Worm (Caenorhabditis elegans) whole organism, L4 larva: Measurements from ENCODE around the gene Y2H9A.4.
"Not testable (repeated sequence)": the region's sequence is repeated elsewhere in the genome, so short reads cannot be mapped to it uniquely, and the experiment has no call there.

Experiments used
- F10B5.3 ChIP-seq: sonication (generic microtip); optimal IDR thresholded peaks from 2 replicates; lab custom pipeline; 2016; ENCODE audit warnings: mild to moderate bottlenecking, missing genetic modification characterization, missing compliant biosample characterization
- F37D6.2 ChIP-seq: sonication (generic microtip); optimal IDR thresholded peaks from 2 replicates; lab custom pipeline; 2016; ENCODE audit warnings: mild to moderate bottlenecking, missing genetic modification characterization, missing compliant biosample characterization
- T20F7.1 ChIP-seq: fragments of 200-800 bp; sonication (Bioruptor generic); optimal IDR thresholded peaks from 2 replicates; lab custom pipeline; 2018; ENCODE audit warnings: mild to moderate bottlenecking, missing genetic modification characterization, missing compliant biosample characterization
- Y105C5A.15 ChIP-seq: fragments of 200-800 bp; sonication (Bioruptor generic); IDR thresholded peaks from 2 replicates; pipeline ENCODE4 v1.3.6; 2022; ENCODE audit warnings: missing genetic modification characterization, missing compliant biosample characterization
- Y5F2A.4 ChIP-seq: fragments of 200-800 bp; sonication (Bioruptor generic); optimal IDR thresholded peaks from 2 replicates; lab custom pipeline; 2018; ENCODE audit warnings: mild to moderate bottlenecking, missing genetic modification characterization, missing compliant biosample characterization
- dmd-6 ChIP-seq: fragments of 200-800 bp; sonication (Bioruptor generic); IDR thresholded peaks from 2 replicates; pipeline ENCODE4 v1.3.6; 2022; ENCODE audit warnings: missing genetic modification reagents, missing genetic modification characterization, missing compliant biosample characterization
- dmd-9 ChIP-seq: fragments of 200-800 bp; sonication (Bioruptor generic); IDR thresholded peaks from 2 replicates; pipeline ENCODE4 v1.3.6; 2022; ENCODE audit warnings: missing genetic modification reagents, missing genetic modification characterization, missing compliant biosample characterization
- dpl-1 ChIP-seq: fragments of 150-350 bp; optimal IDR thresholded peaks from 2 replicates; lab custom pipeline; 2014; ENCODE audit warnings: missing biosample characterization, missing genetic modification reagents, missing genetic modification characterization
- egl-27 ChIP-seq: sonication (generic microtip); optimal IDR thresholded peaks from 3 replicates; lab custom pipeline; 2017; ENCODE audit warnings: missing biosample characterization, missing genetic modification reagents, missing genetic modification characterization
- fos-1 ChIP-seq: fragments of 150-350 bp; optimal IDR thresholded peaks from 2 replicates; lab custom pipeline; 2014; ENCODE audit warnings: missing biosample characterization, missing genetic modification characterization
- gei-8 ChIP-seq: fragments of 200-800 bp; sonication (Bioruptor generic); optimal IDR thresholded peaks from 2 replicates; lab custom pipeline; 2018; ENCODE audit warnings: mild to moderate bottlenecking, missing genetic modification characterization, missing compliant biosample characterization
- hlh-11 ChIP-seq: fragments of 200-800 bp; sonication (Bioruptor generic); optimal IDR thresholded peaks from 2 replicates; lab custom pipeline; 2018; ENCODE audit warnings: mild to moderate bottlenecking, missing genetic modification characterization, missing compliant biosample characterization
- lin-29 ChIP-seq: fragments of 200-800 bp; sonication (Bioruptor generic); IDR thresholded peaks from 2 replicates; pipeline ENCODE4 v1.3.6; 2022; ENCODE audit warnings: missing genetic modification reagents, missing genetic modification characterization, missing compliant biosample characterization
- lir-3 ChIP-seq: sonication (generic microtip); optimal IDR thresholded peaks from 2 replicates; lab custom pipeline; 2016; ENCODE audit warnings: mild to moderate bottlenecking, missing genetic modification characterization, missing compliant biosample characterization
- mes-2 ChIP-seq: sonication (generic microtip); optimal IDR thresholded peaks from 2 replicates; lab custom pipeline; 2016; ENCODE audit warnings: missing genotype, mild to moderate bottlenecking, missing genetic modification characterization, missing compliant biosample characterization; ENCODE audit not compliant: poor library complexity, severe bottlenecking
- mxl-3 ChIP-seq: fragments of 200-800 bp; sonication (Bioruptor generic); optimal IDR thresholded peaks from 2 replicates; lab custom pipeline; 2018; ENCODE audit warnings: mild to moderate bottlenecking, missing genetic modification characterization, missing compliant biosample characterization
- nhr-11 ChIP-seq: fragments of 150-350 bp; optimal IDR thresholded peaks from 2 replicates; lab custom pipeline; 2014; ENCODE audit warnings: missing biosample characterization, missing genetic modification characterization
- nhr-111 ChIP-seq: fragments of 200-800 bp; sonication (Bioruptor generic); optimal IDR thresholded peaks from 2 replicates; lab custom pipeline; 2018; ENCODE audit warnings: mild to moderate bottlenecking, missing genetic modification characterization, missing compliant biosample characterization
- nhr-237 ChIP-seq: sonication (generic microtip); optimal IDR thresholded peaks from 2 replicates; lab custom pipeline; 2017; ENCODE audit warnings: missing biosample characterization, missing genetic modification characterization
- nhr-25 ChIP-seq: sonication (generic microtip); optimal IDR thresholded peaks from 2 replicates; lab custom pipeline; 2017; ENCODE audit warnings: missing genetic modification characterization, mild to moderate bottlenecking, missing compliant biosample characterization, antibody characterized with exemption, moderate library complexity, borderline replicate concordance; ENCODE audit not compliant: insufficient read depth
- nhr-28 ChIP-seq: fragments of 150-350 bp; optimal IDR thresholded peaks from 2 replicates; lab custom pipeline; 2014; ENCODE audit warnings: missing biosample characterization, missing genetic modification characterization
- nhr-6 ChIP-seq: fragments of 150-350 bp; optimal IDR thresholded peaks from 2 replicates; lab custom pipeline; 2014; ENCODE audit warnings: missing biosample characterization, missing genetic modification characterization
- nhr-76 ChIP-seq: fragments of 150-350 bp; optimal IDR thresholded peaks from 2 replicates; lab custom pipeline; 2014; ENCODE audit warnings: missing biosample characterization, missing genetic modification characterization
- nhr-77 ChIP-seq: fragments of 150-350 bp; optimal IDR thresholded peaks from 2 replicates; lab custom pipeline; 2014; ENCODE audit warnings: missing biosample characterization, missing genetic modification characterization
- pha-4 ChIP-seq, 2 experiments: fragments of 150-350 bp in 1 of 2; fragments of 200-800 bp in 1 of 2; sonication (Bioruptor generic) in 1 of 2; IDR thresholded peaks in 1 of 2; optimal IDR thresholded peaks in 1 of 2; 2 replicates each; pipeline versions ENCODE4 v1.3.6 to Lab custom; 2014 to 2022; ENCODE audit warnings: missing genetic modification characterization in 2 of 2, missing genetic modification reagents in 2 of 2, missing biosample characterization in 1 of 2, missing compliant biosample characterization in 1 of 2
- rbr-2 ChIP-seq: sonication (generic microtip); optimal IDR thresholded peaks from 2 replicates; lab custom pipeline; 2016; ENCODE audit warnings: missing genotype, missing genetic modification characterization, missing compliant biosample characterization
- snpc-1.2 ChIP-seq: fragments of 200-800 bp; sonication (Bioruptor generic); IDR thresholded peaks from 2 replicates; pipeline ENCODE4 v1.3.6; 2022; ENCODE audit warnings: missing genetic modification reagents, missing genetic modification characterization, missing compliant biosample characterization
- snpc-4 ChIP-seq: fragments of 150-350 bp; optimal IDR thresholded peaks from 2 replicates; lab custom pipeline; 2014; ENCODE audit warnings: missing biosample characterization, missing genetic modification characterization
- spr-1 ChIP-seq: sonication (generic microtip); optimal IDR thresholded peaks from 2 replicates; lab custom pipeline; 2016; ENCODE audit warnings: mild to moderate bottlenecking, missing genetic modification characterization, missing compliant biosample characterization
- spr-3 ChIP-seq: fragments of 200-800 bp; sonication (Bioruptor generic); optimal IDR thresholded peaks from 2 replicates; lab custom pipeline; 2018; ENCODE audit warnings: mild to moderate bottlenecking, missing genetic modification characterization, missing compliant biosample characterization
- tag-97 ChIP-seq: fragments of 200-800 bp; sonication (Bioruptor generic); IDR thresholded peaks from 2 replicates; pipeline ENCODE4 v1.3.6; 2022; ENCODE audit warnings: missing genetic modification characterization, missing compliant biosample characterization
- tra-1 ChIP-seq: fragments of 200-800 bp; sonication (Bioruptor generic); IDR thresholded peaks from 2 replicates; pipeline ENCODE4 v1.3.6; 2022; ENCODE audit warnings: missing genetic modification reagents, missing genetic modification characterization, missing compliant biosample characterization
- unc-39 ChIP-seq: sonication (generic microtip); optimal IDR thresholded peaks from 2 replicates; lab custom pipeline; 2017; ENCODE audit warnings: missing biosample characterization, missing genetic modification characterization
- ztf-7 ChIP-seq: fragments of 150-350 bp; optimal IDR thresholded peaks from 2 replicates; lab custom pipeline; 2014; ENCODE audit warnings: missing biosample characterization, missing genetic modification characterization

The Y2H9A.4 gene

ce11 chrV:13443535-13443934, 2.2 kb upstream of the Y2H9A.4 start, which contains the start of gene Y2H9A.6:
TSS of gene Y2H9A.6 (plus strand) at chrV:13443835.
- TF ChIP-seq nhr-237, F37D6.2, nhr-28 (tag; lab: Kevin White, UChicago): not testable (repeated sequence)

DNA sequence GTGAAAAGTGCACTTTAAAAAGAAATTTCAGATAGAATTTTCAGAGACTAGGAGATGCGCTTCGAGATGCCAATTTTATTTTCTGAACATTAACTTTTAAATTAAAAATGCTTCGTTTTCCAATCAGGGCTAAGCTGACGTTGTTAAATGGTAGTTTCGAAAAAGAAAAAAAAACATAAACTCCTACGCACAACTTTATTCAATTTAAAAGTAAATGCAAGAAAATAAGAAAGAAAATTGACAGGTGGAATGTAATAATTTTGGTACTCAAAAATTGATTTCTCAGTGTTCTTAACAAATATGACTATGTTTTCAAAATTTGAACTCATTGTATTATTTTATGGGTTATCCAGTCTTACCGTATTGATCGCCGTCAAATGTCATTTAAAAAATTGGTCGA, 7.6 kb downstream of the Y2H9A.4 start, which contains the start of gene lurp-2:
TSS of gene lurp-2 (plus strand) at position 301 of the 400 bp plus-strand sequence.
- TF ChIP-seq nhr-76 (tag; lab: Kevin White, UChicago) (no peak), nhr-111 (no peak), hlh-11 (tag; lab: Kevin White, UChicago) (no peak), tra-1 (GFP tag; lab: Robert Waterston, UW) (no peak), snpc-1.2 (GFP tag; lab: Robert Waterston, UW) (no peak), nhr-25 (no peak), T20F7.1 (GFP tag; lab: Kevin White, UChicago) (no peak), Y105C5A.15 (GFP tag; lab: Robert Waterston, UW) (no peak)

DNA sequence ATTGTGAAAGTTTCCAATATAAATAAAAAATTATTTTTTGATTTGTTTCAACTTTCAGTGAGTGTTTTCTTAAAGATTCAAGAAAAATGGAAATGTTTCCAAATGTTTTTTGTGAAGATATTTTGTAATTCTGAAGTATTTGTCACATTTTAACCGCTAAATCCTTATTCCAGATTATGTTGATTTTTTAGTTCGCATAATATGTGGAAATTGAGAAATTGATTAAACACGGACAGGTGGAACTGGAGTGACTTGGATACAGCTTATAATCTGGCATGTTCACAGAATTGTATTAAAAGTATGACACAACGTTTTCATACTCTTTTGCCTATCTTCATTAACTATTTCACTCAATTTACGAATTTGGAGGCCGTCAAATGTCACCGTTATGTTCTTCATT, 9.7 kb downstream of the Y2H9A.4 start, which contains the start of gene lurp-3:
TSS of gene lurp-3 (plus strand) at position 301 of the 400 bp plus-strand sequence.
- TF ChIP-seq lir-3 (tag; lab: Kevin White, UChicago), result no peak
- TF ChIP-seq T20F7.1 (GFP tag; lab: Kevin White, UChicago), result no peak
- no peak for TF ChIP-seq spr-3 (GFP tag; lab: Kevin White, UChicago)
- TF ChIP-seq lin-29 (GFP tag; lab: Robert Waterston, UW), result no peak
- no peak for TF ChIP-seq Y5F2A.4
- TF ChIP-seq snpc-4 (tag; lab: Kevin White, UChicago), result no peak
- TF ChIP-seq dmd-9 (GFP tag; lab: Robert Waterston, UW), result no peak
- no peak for TF ChIP-seq egl-27 (tag; lab: Kevin White, UChicago)
- no peak for TF ChIP-seq dmd-6 (GFP tag; lab: Robert Waterston, UW)
- no peak for TF ChIP-seq fos-1 (tag; lab: Kevin White, UChicago)
- TF ChIP-seq F10B5.3 (tag; lab: Kevin White, UChicago), result no peak
- TF ChIP-seq mxl-3, result no peak
- TF ChIP-seq unc-39 (tag; lab: Kevin White, UChicago), result no peak
- no peak for TF ChIP-seq ztf-7 (tag; lab: Kevin White, UChicago)
- TF ChIP-seq pha-4 (GFP tag; IDR thresholded peaks at IDR 0.05; lab: Robert Waterston, UW), result no peak
- no peak for TF ChIP-seq pha-4 (tag; optimal IDR thresholded peaks at IDR 0.05; lab: Kevin White, UChicago)
- TF ChIP-seq spr-1 (tag; lab: Kevin White, UChicago), result no peak
- TF ChIP-seq nhr-77 (tag; lab: Kevin White, UChicago), result no peak
- no peak for TF ChIP-seq gei-8 (GFP tag; lab: Kevin White, UChicago)
- TF ChIP-seq mes-2 (tag; lab: Kevin White, UChicago), result no peak
- no peak for TF ChIP-seq rbr-2 (tag; lab: Kevin White, UChicago)

DNA sequence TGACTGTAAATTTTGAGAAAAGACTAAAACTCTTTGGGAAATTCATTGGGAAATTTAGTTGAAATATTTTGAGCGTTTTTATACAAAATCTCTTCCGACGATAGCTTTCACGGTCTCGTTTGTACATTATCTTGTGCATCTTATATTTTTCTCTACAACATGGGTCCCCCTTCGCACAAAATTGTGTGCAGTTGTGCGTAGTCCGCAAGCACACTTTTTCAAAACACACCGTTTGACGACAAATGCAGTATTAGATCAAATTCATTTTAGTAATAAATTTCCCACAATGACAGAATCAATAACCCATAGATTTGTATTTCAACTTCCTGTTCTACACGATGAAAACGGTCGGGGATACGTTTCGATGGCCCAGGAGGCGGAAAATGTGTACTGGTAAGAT, 12.2 kb downstream of the Y2H9A.4 start, which contains the start of gene F25H9.2:
TSS of gene F25H9.2 (plus strand) at position 226 of the 400 bp plus-strand sequence.
- peak; percentile 35 for TF ChIP-seq dpl-1 (GFP tag; lab: Kevin White, UChicago)
- no peak for TF ChIP-seq nhr-11 (tag; lab: Kevin White, UChicago)
- TF ChIP-seq tag-97 (GFP tag; lab: Robert Waterston, UW), result no peak
- TF ChIP-seq nhr-6 (tag; lab: Kevin White, UChicago), result peak; percentile 52
- TF ChIP-seq, all 104 proteins: peak for 2
